Worm (Caenorhabditis elegans) whole organism, early embryonic: ENCODE measurements around the gene clec-2.

Experiments used
- ama-1 ChIP-seq: fragments of 150-350 bp; optimal IDR thresholded peaks from 2 replicates; lab custom pipeline; 2014
- ceh-36 ChIP-seq: sonication (generic microtip); optimal IDR thresholded peaks from 2 replicates; lab custom pipeline; 2016; ENCODE audit warnings: missing genetic modification characterization, inconsistent platforms, missing compliant biosample characterization
- flt-1 ChIP-seq: fragments of 200-800 bp; sonication (Bioruptor generic); IDR thresholded peaks from 2 replicates; pipeline ENCODE4 v1.3.6; 2022; ENCODE audit warnings: missing genetic modification characterization, missing compliant biosample characterization
- scrt-1 ChIP-seq: fragments of 200-800 bp; sonication (Bioruptor generic); IDR thresholded peaks from 2 replicates; pipeline ENCODE4 v1.3.6; 2022; ENCODE audit warnings: missing genetic modification characterization, missing compliant biosample characterization
- sea-1 ChIP-seq: fragments of 200-800 bp; sonication (Bioruptor generic); conservative IDR thresholded peaks from 2 replicates; pipeline ENCODE4 v1.3.6; 2022; ENCODE audit warnings: missing genetic modification characterization, missing compliant biosample characterization

DNA sequence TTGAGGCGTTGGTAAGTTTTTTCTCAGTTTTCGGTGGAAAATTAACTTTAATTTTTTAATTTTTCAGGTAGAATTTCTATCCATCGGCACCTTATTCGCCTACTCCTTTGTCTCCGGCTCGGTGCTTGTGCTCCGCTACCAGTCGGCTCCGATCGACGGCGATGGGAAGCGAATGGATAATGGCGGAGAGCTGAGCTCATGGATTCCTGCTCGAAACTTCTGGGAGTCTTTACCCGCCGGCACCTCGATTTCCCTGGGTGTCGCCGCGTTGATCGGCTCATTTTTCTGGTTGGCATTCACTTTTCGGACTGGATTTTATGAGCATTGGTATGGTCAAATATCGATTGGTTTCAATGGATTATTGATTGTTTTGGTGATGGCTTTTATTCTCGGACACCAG lies 11.7 kb upstream of the clec-2 start:
- no peak for TF ChIP-seq flt-1 (GFP tag; lab: Robert Waterston, UW)
- no peak for TF ChIP-seq ama-1 (lab: Kevin White, UChicago)
- no peak for TF ChIP-seq ceh-36 (tag; lab: Kevin White, UChicago)
- TF ChIP-seq scrt-1 (GFP tag; lab: Robert Waterston, UW), result no peak
- no peak for TF ChIP-seq sea-1 (GFP tag; lab: Robert Waterston, UW)
